Fruit fly (Drosophila melanogaster): ENCODE measurements around the gene Dfd.

DNA sequence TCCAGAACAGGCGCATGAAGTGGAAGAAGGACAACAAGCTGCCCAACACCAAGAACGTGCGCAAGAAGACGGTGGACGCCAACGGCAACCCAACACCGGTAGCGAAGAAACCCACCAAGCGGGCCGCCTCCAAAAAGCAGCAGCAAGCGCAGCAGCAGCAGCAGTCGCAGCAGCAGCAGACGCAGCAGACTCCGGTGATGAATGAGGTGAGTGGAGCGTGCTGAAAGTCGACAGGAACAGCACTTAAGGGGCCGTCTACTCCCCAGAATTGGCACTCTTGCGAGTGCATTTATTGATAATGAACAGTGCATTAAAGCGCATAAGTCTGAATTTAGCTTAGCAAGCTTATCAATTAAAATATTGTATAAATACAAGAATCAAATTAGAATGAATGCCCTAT, 9.5 kb downstream of the Dfd start:
- TF ChIP-seq EcR (GFP tag; optimal IDR thresholded peaks at IDR 0.05) (no peak), Pif1B (GFP tag; optimal IDR thresholded peaks at IDR 0.05) (no peak), D1 (tag; optimal IDR thresholded peaks at IDR 0.05) (no peak), CG4496 (GFP tag; IDR thresholded peaks at IDR 0.05) (no peak)
